Worm (Caenorhabditis elegans) whole organism, L4 larva: ENCODE results near the gene B0391.14.

ENCODE experiments used
- D1046.2 ChIP-seq: fragments of 200-800 bp; sonication (Bioruptor generic); IDR thresholded peaks from 2 replicates; pipeline ENCODE4 v1.3.6; 2022; ENCODE audit warnings: missing genetic modification characterization, missing compliant biosample characterization
- F10B5.3 ChIP-seq: sonication (generic microtip); optimal IDR thresholded peaks from 2 replicates; lab custom pipeline; 2016; ENCODE audit warnings: mild to moderate bottlenecking, missing genetic modification characterization, missing compliant biosample characterization
- F37D6.2 ChIP-seq: sonication (generic microtip); optimal IDR thresholded peaks from 2 replicates; lab custom pipeline; 2016; ENCODE audit warnings: mild to moderate bottlenecking, missing genetic modification characterization, missing compliant biosample characterization
- F49E8.2 ChIP-seq: sonication (generic microtip); optimal IDR thresholded peaks from 2 replicates; lab custom pipeline; 2016; ENCODE audit warnings: missing compliant biosample characterization, mild to moderate bottlenecking, missing genetic modification characterization, borderline replicate concordance
- Y48G9A.11 ChIP-seq: fragments of 200-800 bp; sonication (Bioruptor generic); IDR thresholded peaks from 2 replicates; pipeline ENCODE4 v1.3.6; 2022; ENCODE audit warnings: missing genetic modification reagents, missing genetic modification characterization, missing compliant biosample characterization
- ama-1 ChIP-seq: fragments of 150-350 bp; optimal IDR thresholded peaks from 2 replicates; lab custom pipeline; 2014; ENCODE audit warnings: inconsistent platforms, mixed read lengths
- arid-1 ChIP-seq: fragments of 200-800 bp; sonication (Bioruptor generic); conservative IDR thresholded peaks from 2 replicates; pipeline ENCODE4 v1.3.6; 2022; ENCODE audit warnings: missing genetic modification reagents, missing genetic modification characterization, missing compliant biosample characterization
- attf-4 ChIP-seq: sonication (generic microtip); optimal IDR thresholded peaks from 3 replicates; lab custom pipeline; 2017; ENCODE audit warnings: missing biosample characterization, missing genetic modification characterization
- ceh-32 ChIP-seq: sonication (generic microtip); optimal IDR thresholded peaks from 2 replicates; lab custom pipeline; 2016; ENCODE audit warnings: mild to moderate bottlenecking, missing genetic modification characterization, missing compliant biosample characterization; ENCODE audit not compliant: poor library complexity
- ceh-62 ChIP-seq: sonication (generic microtip); optimal IDR thresholded peaks from 2 replicates; lab custom pipeline; 2017; ENCODE audit warnings: missing biosample characterization, missing genetic modification characterization
- cey-2 ChIP-seq: sonication (generic microtip); optimal IDR thresholded peaks from 3 replicates; lab custom pipeline; 2017; ENCODE audit warnings: missing genetic modification characterization, mild to moderate bottlenecking, missing compliant biosample characterization, antibody characterized with exemption, borderline replicate concordance; ENCODE audit not compliant: insufficient read depth
- ctbp-1 ChIP-seq: fragments of 200-800 bp; sonication (Bioruptor generic); IDR thresholded peaks from 2 replicates; pipeline ENCODE4 v1.3.6; 2022; ENCODE audit warnings: missing genetic modification reagents, missing genetic modification characterization, missing compliant biosample characterization
- daf-12 ChIP-seq: fragments of 150-350 bp; optimal IDR thresholded peaks from 2 replicates; lab custom pipeline; 2014; ENCODE audit warnings: missing biosample characterization, missing genetic modification reagents, missing genetic modification characterization
- daf-19 ChIP-seq: fragments of 200-800 bp; sonication (Bioruptor generic); conservative IDR thresholded peaks from 2 replicates; pipeline ENCODE4 v1.3.6; 2022; ENCODE audit warnings: missing genetic modification characterization, missing compliant biosample characterization
- dmd-9 ChIP-seq: fragments of 200-800 bp; sonication (Bioruptor generic); IDR thresholded peaks from 2 replicates; pipeline ENCODE4 v1.3.6; 2022; ENCODE audit warnings: missing genetic modification reagents, missing genetic modification characterization, missing compliant biosample characterization
- dpl-1 ChIP-seq: fragments of 150-350 bp; optimal IDR thresholded peaks from 2 replicates; lab custom pipeline; 2014; ENCODE audit warnings: missing biosample characterization, missing genetic modification reagents, missing genetic modification characterization
- duxl-1 ChIP-seq: sonication (generic microtip); optimal IDR thresholded peaks from 2 replicates; lab custom pipeline; 2016; ENCODE audit warnings: mild to moderate bottlenecking, missing genetic modification characterization, moderate library complexity, missing compliant biosample characterization; ENCODE audit not compliant: poor library complexity
- dve-1 ChIP-seq: sonication (generic microtip); optimal IDR thresholded peaks from 2 replicates; lab custom pipeline; 2017; ENCODE audit warnings: antibody characterized with exemption, mild to moderate bottlenecking, missing genetic modification characterization, missing compliant biosample characterization; ENCODE audit not compliant: insufficient read depth
- egl-27 ChIP-seq: sonication (generic microtip); optimal IDR thresholded peaks from 3 replicates; lab custom pipeline; 2017; ENCODE audit warnings: missing biosample characterization, missing genetic modification reagents, missing genetic modification characterization
- hif-1 ChIP-seq, 2 experiments: sonication (generic microtip); optimal IDR thresholded peaks; 2 replicates each; lab custom pipeline; 2016 to 2017; ENCODE audit warnings: missing compliant biosample characterization in 2 of 2, missing genetic modification characterization in 2 of 2, missing genetic modification reagents in 2 of 2, missing genotype in 2 of 2, mild to moderate bottlenecking in 1 of 2
- hlh-11 ChIP-seq: fragments of 200-800 bp; sonication (Bioruptor generic); optimal IDR thresholded peaks from 2 replicates; lab custom pipeline; 2018; ENCODE audit warnings: mild to moderate bottlenecking, missing genetic modification characterization, missing compliant biosample characterization
- hmg-1.1 ChIP-seq: fragments of 200-800 bp; sonication (Bioruptor generic); IDR thresholded peaks from 2 replicates; pipeline ENCODE4 v1.3.6; 2022; ENCODE audit warnings: missing genetic modification reagents, missing genetic modification characterization, missing compliant biosample characterization
- lin-15B ChIP-seq: fragments of 150-350 bp; sonication (generic microtip); optimal IDR thresholded peaks from 3 replicates; lab custom pipeline; 2014; ENCODE audit warnings: missing biosample characterization, missing genetic modification characterization
- lin-29 ChIP-seq: fragments of 200-800 bp; sonication (Bioruptor generic); IDR thresholded peaks from 2 replicates; pipeline ENCODE4 v1.3.6; 2022; ENCODE audit warnings: missing genetic modification reagents, missing genetic modification characterization, missing compliant biosample characterization
- lsy-2 ChIP-seq, 2 experiments: fragments of 150-350 bp in 1 of 2; sonication (generic microtip) in 1 of 2; optimal IDR thresholded peaks; 2 replicates each; lab custom pipeline; 2014 to 2017; ENCODE audit warnings: missing biosample characterization in 2 of 2, missing genetic modification characterization in 2 of 2
- mdt-29 ChIP-seq: fragments of 200-800 bp; sonication (Bioruptor generic); IDR thresholded peaks from 2 replicates; pipeline ENCODE4 v1.3.6; 2022; ENCODE audit warnings: missing genetic modification reagents, missing genetic modification characterization, missing compliant biosample characterization
- mep-1 ChIP-seq: fragments of 150-350 bp; sonication (generic microtip); optimal IDR thresholded peaks from 3 replicates; lab custom pipeline; 2014; ENCODE audit warnings: missing biosample characterization, missing genetic modification characterization
- mes-2 ChIP-seq: sonication (generic microtip); optimal IDR thresholded peaks from 2 replicates; lab custom pipeline; 2016; ENCODE audit warnings: missing genotype, mild to moderate bottlenecking, missing genetic modification characterization, missing compliant biosample characterization; ENCODE audit not compliant: poor library complexity, severe bottlenecking
- mxl-3 ChIP-seq: fragments of 200-800 bp; sonication (Bioruptor generic); optimal IDR thresholded peaks from 2 replicates; lab custom pipeline; 2018; ENCODE audit warnings: mild to moderate bottlenecking, missing genetic modification characterization, missing compliant biosample characterization
- nhr-10 ChIP-seq: fragments of 150-350 bp; optimal IDR thresholded peaks from 2 replicates; lab custom pipeline; 2014; ENCODE audit warnings: missing biosample characterization, missing genetic modification characterization
- nhr-102 ChIP-seq: sonication (generic microtip); optimal IDR thresholded peaks from 2 replicates; lab custom pipeline; 2016; ENCODE audit warnings: mild to moderate bottlenecking, missing genetic modification characterization, moderate library complexity, missing compliant biosample characterization
- nhr-11 ChIP-seq: fragments of 150-350 bp; optimal IDR thresholded peaks from 2 replicates; lab custom pipeline; 2014; ENCODE audit warnings: missing biosample characterization, missing genetic modification characterization
- nhr-111 ChIP-seq: fragments of 200-800 bp; sonication (Bioruptor generic); optimal IDR thresholded peaks from 2 replicates; lab custom pipeline; 2018; ENCODE audit warnings: mild to moderate bottlenecking, missing genetic modification characterization, missing compliant biosample characterization
- nhr-237 ChIP-seq: sonication (generic microtip); optimal IDR thresholded peaks from 2 replicates; lab custom pipeline; 2017; ENCODE audit warnings: missing biosample characterization, missing genetic modification characterization
- nhr-25 ChIP-seq: sonication (generic microtip); optimal IDR thresholded peaks from 2 replicates; lab custom pipeline; 2017; ENCODE audit warnings: missing genetic modification characterization, mild to moderate bottlenecking, missing compliant biosample characterization, antibody characterized with exemption, moderate library complexity, borderline replicate concordance; ENCODE audit not compliant: insufficient read depth
- nhr-28 ChIP-seq: fragments of 150-350 bp; optimal IDR thresholded peaks from 2 replicates; lab custom pipeline; 2014; ENCODE audit warnings: missing biosample characterization, missing genetic modification characterization
- nhr-42 ChIP-seq: fragments of 200-800 bp; sonication (Bioruptor generic); IDR thresholded peaks from 2 replicates; pipeline ENCODE4 v1.3.6; 2022; ENCODE audit warnings: missing genetic modification characterization, missing compliant biosample characterization
- nhr-48 ChIP-seq: sonication (generic microtip); optimal IDR thresholded peaks from 2 replicates; lab custom pipeline; 2016; ENCODE audit warnings: mild to moderate bottlenecking, missing genetic modification characterization, missing compliant biosample characterization
- nhr-76 ChIP-seq: fragments of 150-350 bp; optimal IDR thresholded peaks from 2 replicates; lab custom pipeline; 2014; ENCODE audit warnings: missing biosample characterization, missing genetic modification characterization
- saeg-2 ChIP-seq: fragments of 200-800 bp; sonication (Bioruptor generic); IDR thresholded peaks from 2 replicates; pipeline ENCODE4 v1.3.6; 2022; ENCODE audit warnings: missing genetic modification reagents, missing genetic modification characterization, missing compliant biosample characterization
- set-16 ChIP-seq: fragments of 200-800 bp; sonication (Bioruptor generic); IDR thresholded peaks from 2 replicates; pipeline ENCODE4 v1.3.6; 2022; ENCODE audit warnings: missing genetic modification reagents, missing genetic modification characterization, missing compliant biosample characterization
- snpc-1.2 ChIP-seq: fragments of 200-800 bp; sonication (Bioruptor generic); IDR thresholded peaks from 2 replicates; pipeline ENCODE4 v1.3.6; 2022; ENCODE audit warnings: missing genetic modification reagents, missing genetic modification characterization, missing compliant biosample characterization
- snpc-4 ChIP-seq: fragments of 150-350 bp; optimal IDR thresholded peaks from 2 replicates; lab custom pipeline; 2014; ENCODE audit warnings: missing biosample characterization, missing genetic modification characterization
- spr-1 ChIP-seq: sonication (generic microtip); optimal IDR thresholded peaks from 2 replicates; lab custom pipeline; 2016; ENCODE audit warnings: mild to moderate bottlenecking, missing genetic modification characterization, missing compliant biosample characterization
- unc-39 ChIP-seq: sonication (generic microtip); optimal IDR thresholded peaks from 2 replicates; lab custom pipeline; 2017; ENCODE audit warnings: missing biosample characterization, missing genetic modification characterization
- vab-7 ChIP-seq: fragments of 200-800 bp; sonication (Bioruptor generic); IDR thresholded peaks from 2 replicates; pipeline ENCODE4 v1.3.6; 2022; ENCODE audit warnings: missing genetic modification reagents, missing genetic modification characterization, missing compliant biosample characterization
- zfp-2 ChIP-seq: sonication (generic microtip); optimal IDR thresholded peaks from 2 replicates; lab custom pipeline; 2016; ENCODE audit warnings: mild to moderate bottlenecking, missing genetic modification characterization, missing compliant biosample characterization
- zip-11 ChIP-seq: fragments of 200-800 bp; sonication (Bioruptor generic); IDR thresholded peaks from 2 replicates; pipeline ENCODE4 v1.3.6; 2022; ENCODE audit warnings: missing genetic modification characterization, missing compliant biosample characterization
- zip-2 ChIP-seq: fragments of 150-350 bp; optimal IDR thresholded peaks from 2 replicates; lab custom pipeline; 2014; ENCODE audit warnings: missing biosample characterization, missing genetic modification characterization
- ztf-7 ChIP-seq: fragments of 150-350 bp; optimal IDR thresholded peaks from 2 replicates; lab custom pipeline; 2014; ENCODE audit warnings: missing biosample characterization, missing genetic modification characterization

The B0391.14 gene

ce11 chrV:15566511-15567178, 33.0 kb downstream of the B0391.14 start (continued):
- TF ChIP-seq zip-11, result no peak
- TF ChIP-seq unc-39, result no peak
- TF ChIP-seq ztf-7 (tag; lab: Kevin White, UChicago), result peak; percentile 30
- TF ChIP-seq ceh-62 (tag; lab: Kevin White, UChicago), result no peak
- no peak for TF ChIP-seq lin-15B (tag; lab: Kevin White, UChicago)
- peak; percentile 34 for TF ChIP-seq F37D6.2 (tag; lab: Kevin White, UChicago)
- TF ChIP-seq snpc-4 (tag; lab: Kevin White, UChicago), result peak; percentile 13
- TF ChIP-seq ama-1, result peak; percentile 96
- TF ChIP-seq spr-1 (tag; lab: Kevin White, UChicago), result no peak
- no peak for TF ChIP-seq cey-2
- TF ChIP-seq nhr-48 (tag; lab: Kevin White, UChicago), result peak; percentile 65
- TF ChIP-seq nhr-28, result peak; percentile 98
- TF ChIP-seq ceh-32 (tag; lab: Kevin White, UChicago), result no peak
- no peak for TF ChIP-seq snpc-1.2 (GFP tag; lab: Robert Waterston, UW)
- no peak for TF ChIP-seq D1046.2 (GFP tag; lab: Robert Waterston, UW)
- TF ChIP-seq duxl-1 (tag; lab: Kevin White, UChicago), result peak; percentile 76
- TF ChIP-seq mes-2 (tag; lab: Kevin White, UChicago), result peak; percentile 63
- no peak for TF ChIP-seq nhr-42
- TF ChIP-seq daf-12 (tag; lab: Kevin White, UChicago), result no peak
- TF ChIP-seq nhr-111 (GFP tag; lab: Kevin White, UChicago), result no peak
- TF ChIP-seq zfp-2 (tag; lab: Kevin White, UChicago), result no peak
- no peak for TF ChIP-seq nhr-237 (tag; lab: Kevin White, UChicago)
- no peak for TF ChIP-seq attf-4 (tag; lab: Kevin White, UChicago)
- no peak for TF ChIP-seq saeg-2
- TF ChIP-seq mdt-29, result peak; percentile 69; the same call in 1 of the 2 replicates
- TF ChIP-seq hlh-11, result peak; percentile 93
- TF ChIP-seq vab-7 (GFP tag; lab: Robert Waterston, UW), result no peak
- TF ChIP-seq nhr-11, result peak; percentile 93
- no peak for TF ChIP-seq nhr-25 (tag; lab: Kevin White, UChicago)
- no peak for TF ChIP-seq lin-29 (GFP tag; lab: Robert Waterston, UW)

- TF ChIP-seq nhr-10 (tag; lab: Kevin White, UChicago), result peak; percentile 34
- no peak for TF ChIP-seq dmd-9
- TF ChIP-seq nhr-111 (GFP tag; lab: Kevin White, UChicago), result no peak
- no peak for TF ChIP-seq D1046.2 (GFP tag; lab: Robert Waterston, UW)
- TF ChIP-seq zip-2 (tag; lab: Kevin White, UChicago), result no peak
- peak in 1 of 2 experiments; percentile 28 for TF ChIP-seq hif-1 (tag; optimal IDR thresholded peaks at IDR 0.05; lab: Kevin White, UChicago)
- TF ChIP-seq egl-27, result peak; percentile 30
- no peak for TF ChIP-seq F10B5.3 (tag; lab: Kevin White, UChicago)
- no peak for TF ChIP-seq set-16
- TF ChIP-seq nhr-76 (tag; lab: Kevin White, UChicago), result no peak
- no peak for TF ChIP-seq F49E8.2
- TF ChIP-seq daf-19 (GFP tag; lab: Robert Waterston, UW), result no peak
- TF ChIP-seq hmg-1.1 (GFP tag; lab: Robert Waterston, UW), result peak; percentile 19; the same call in 1 of the 2 replicates
- TF ChIP-seq mep-1, result peak; percentile 53
- TF ChIP-seq mxl-3, result peak; percentile 15
- TF ChIP-seq nhr-28, result peak; percentile 79
- peak; percentile 57 for TF ChIP-seq dve-1 (tag; lab: Kevin White, UChicago)
- no peak for TF ChIP-seq arid-1
- no peak for TF ChIP-seq Y48G9A.11
- TF ChIP-seq lsy-2 (tag; optimal IDR thresholded peaks at IDR 0.05; lab: Kevin White, UChicago), result peak in 1 of 2 experiments; percentile 26
- TF ChIP-seq ctbp-1 (GFP tag; lab: Robert Waterston, UW), result no peak
- peak; percentile 62 for TF ChIP-seq nhr-102 (tag; lab: Kevin White, UChicago)
- TF ChIP-seq F37D6.2 (tag; lab: Kevin White, UChicago), result no peak
- TF ChIP-seq dpl-1, result peak; percentile 7
- no peak for TF ChIP-seq nhr-237 (tag; lab: Kevin White, UChicago)
These were observed 35.7 kb downstream of the B0391.14 start for ce11 chrV:15563985-15564384.
